Worm (Caenorhabditis elegans) whole organism, mixed stage, embryonic: Measurements from ENCODE around the gene C55A6.4.

Experiments used
- blmp-1 ChIP-seq: fragments of 150-350 bp; optimal IDR thresholded peaks from 2 replicates; lab custom pipeline; 2014; ENCODE audit warnings: missing biosample characterization, missing genetic modification characterization
- flh-1 ChIP-seq: fragments of 200-800 bp; sonication (Bioruptor generic); optimal IDR thresholded peaks from 2 replicates; lab custom pipeline; 2018; ENCODE audit warnings: mild to moderate bottlenecking, missing genetic modification characterization, moderate library complexity, missing compliant biosample characterization
- lsy-2 ChIP-seq: fragments of 150-350 bp; optimal IDR thresholded peaks from 2 replicates; lab custom pipeline; 2014; ENCODE audit warnings: missing biosample characterization, missing genetic modification characterization
- mep-1 ChIP-seq: fragments of 150-350 bp; optimal IDR thresholded peaks from 2 replicates; lab custom pipeline; 2017; ENCODE audit warnings: missing biosample characterization, missing genetic modification reagents, missing genetic modification characterization, inconsistent platforms
- mls-2 ChIP-seq: sonication (generic microtip); optimal IDR thresholded peaks from 2 replicates; lab custom pipeline; 2016; ENCODE audit warnings: mild to moderate bottlenecking, missing genetic modification characterization, moderate library complexity, missing compliant biosample characterization
- nhr-12 ChIP-seq: fragments of 150-350 bp; optimal IDR thresholded peaks from 2 replicates; lab custom pipeline; 2014; ENCODE audit warnings: missing biosample characterization, missing genetic modification characterization
- nhr-237 ChIP-seq: fragments of 150-350 bp; optimal IDR thresholded peaks from 2 replicates; lab custom pipeline; 2014; ENCODE audit warnings: missing biosample characterization, missing genetic modification characterization
- nhr-28 ChIP-seq: fragments of 150-350 bp; optimal IDR thresholded peaks from 2 replicates; lab custom pipeline; 2014; ENCODE audit warnings: missing biosample characterization, missing genetic modification characterization
- nhr-76 ChIP-seq: sonication (generic microtip); optimal IDR thresholded peaks from 2 replicates; lab custom pipeline; 2017; ENCODE audit warnings: missing biosample characterization, missing genetic modification characterization
- pha-4 ChIP-seq: fragments of 150-350 bp; optimal IDR thresholded peaks from 2 replicates; lab custom pipeline; 2018; ENCODE audit warnings: missing biosample characterization, missing genetic modification reagents, missing genetic modification characterization
- snpc-4 ChIP-seq: fragments of 150-350 bp; optimal IDR thresholded peaks from 2 replicates; lab custom pipeline; 2014; ENCODE audit warnings: missing biosample characterization, missing genetic modification characterization
- sptf-1 ChIP-seq: sonication (generic microtip); optimal IDR thresholded peaks from 2 replicates; lab custom pipeline; 2017; ENCODE audit warnings: mild to moderate bottlenecking, missing genetic modification characterization, moderate library complexity, missing compliant biosample characterization
- unc-62 ChIP-seq: fragments of 150-350 bp; optimal IDR thresholded peaks from 2 replicates; lab custom pipeline; 2014; ENCODE audit warnings: missing biosample characterization, missing genetic modification reagents, missing genetic modification characterization
- ztf-11 ChIP-seq: fragments of 150-350 bp; optimal IDR thresholded peaks from 2 replicates; lab custom pipeline; 2014; ENCODE audit warnings: missing biosample characterization, missing genetic modification characterization

ce11 chrV:11520215-11520614, 2.5 kb upstream of the C55A6.4 start, which contains the start of the genes C55A6.11 and C55A6.7:
- TF ChIP-seq sptf-1 (tag; lab: Kevin White, UChicago) (no peak), pha-4 (tag; lab: Kevin White, UChicago) (no peak), nhr-12 (tag; lab: Kevin White, UChicago) (no peak), mep-1 (tag; lab: Kevin White, UChicago) (no peak), mls-2 (tag; lab: Kevin White, UChicago) (no peak), blmp-1 (tag; lab: Kevin White, UChicago) (no peak), snpc-4 (tag; lab: Kevin White, UChicago) (no peak), lsy-2 (no peak), nhr-237 (tag; lab: Kevin White, UChicago) (no peak), unc-62 (GFP tag; lab: Kevin White, UChicago) (no peak), nhr-28 (tag; lab: Kevin White, UChicago) (no peak), nhr-76 (tag; lab: Kevin White, UChicago) (no peak), ztf-11 (tag; lab: Kevin White, UChicago) (no peak), flh-1 (no peak)
